Worm (Caenorhabditis elegans): ENCODE data around the gene ugt-44.

The ugt-44 gene

DNA sequence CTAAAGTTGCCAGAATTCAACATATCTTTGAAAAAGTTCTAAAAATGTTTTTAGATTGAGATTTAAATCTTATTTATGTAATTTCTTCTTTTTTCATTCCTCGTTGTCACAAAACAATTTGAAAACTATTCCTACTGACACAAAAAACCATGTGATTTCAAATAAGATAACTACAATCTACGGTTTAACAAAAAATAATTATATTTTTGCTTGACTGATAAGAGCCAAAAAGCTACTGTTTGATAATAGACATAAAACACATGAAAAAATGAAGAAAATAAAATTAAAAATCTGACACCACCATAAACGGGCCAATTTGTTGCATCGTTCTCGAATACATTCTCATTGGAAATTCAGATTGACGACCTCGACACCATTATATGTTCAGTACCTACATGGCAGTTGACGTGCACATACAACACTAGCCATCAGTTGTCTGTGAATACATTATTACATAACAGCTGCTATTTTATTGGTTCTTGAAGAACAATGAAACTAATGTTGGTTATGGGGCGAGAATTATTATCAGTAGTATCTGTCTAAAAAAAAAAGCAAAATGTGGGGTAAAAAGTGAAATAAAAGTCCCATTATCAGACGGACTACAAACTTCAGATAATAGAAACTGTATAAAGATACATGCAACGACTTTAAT lies 5.4 kb upstream of the ugt-44 start, which contains the start of gene ugt-43:
ugt-43 (plus strand) TSS at position 602 of the 652 bp plus-strand sequence.
- TF ChIP-seq unc-62 (GFP tag; optimal IDR thresholded peaks at IDR 0.05) (no peak), nhr-80 (tag; optimal IDR thresholded peaks at IDR 0.05) (peak; percentile 2)

DNA sequence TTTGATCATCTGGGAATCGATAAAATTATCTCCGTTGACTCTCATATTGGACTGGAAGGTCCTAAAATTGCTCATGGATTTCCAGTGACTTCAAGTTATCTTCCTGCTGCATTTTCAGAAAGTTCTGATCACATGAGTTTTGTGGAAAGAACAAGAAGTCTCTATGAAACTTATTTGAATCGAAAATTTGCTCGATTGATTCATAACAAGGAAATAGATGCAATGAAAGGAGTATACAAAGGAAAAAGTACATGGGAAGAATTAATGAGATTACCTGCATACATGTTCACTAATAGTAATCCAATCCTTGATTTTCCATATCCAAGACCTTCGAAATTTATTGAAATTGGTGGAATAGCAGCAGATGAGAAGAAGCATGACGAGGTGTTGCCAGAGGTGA lies 3.8 kb upstream of the ugt-44 start:
- no peak for TF ChIP-seq F57A8.1 (GFP tag; optimal IDR thresholded peaks at IDR 0.05)
- TF ChIP-seq madf-6 (GFP tag; IDR thresholded peaks at IDR 0.05): no peak
- no peak for TF ChIP-seq ceh-91 (GFP tag; IDR thresholded peaks at IDR 0.05)
- TF ChIP-seq die-1 (tag; optimal IDR thresholded peaks at IDR 0.05): no peak
- TF ChIP-seq C06A6.2 (GFP tag; conservative IDR thresholded peaks at IDR 0.05): no peak
- no peak for TF ChIP-seq him-1 (tag; optimal IDR thresholded peaks at IDR 0.05)

DNA sequence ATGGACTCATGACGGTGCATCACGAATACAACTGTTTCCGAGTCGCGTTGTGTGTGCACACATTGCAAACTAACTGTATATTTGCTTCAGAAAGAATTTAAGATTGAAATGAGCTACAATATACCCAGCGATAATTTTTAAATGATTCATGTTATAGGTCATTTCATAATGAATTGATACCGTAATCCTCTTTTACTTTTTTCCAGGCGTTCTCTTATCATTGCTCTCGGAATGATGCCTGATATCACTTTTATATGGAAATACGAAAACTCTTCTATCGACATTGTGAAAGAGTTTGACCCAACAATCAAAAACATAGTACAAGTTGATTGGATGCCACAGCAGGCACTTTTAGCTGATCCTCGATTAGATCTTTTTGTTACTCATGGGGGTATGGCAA lies 3.1 kb upstream of the ugt-44 start:
- TF ChIP-seq zfh-2 (GFP tag; conservative IDR thresholded peaks at IDR 0.05) (no peak), cebp-1 (GFP tag; IDR thresholded peaks at IDR 0.05) (peak; percentile 55; the same call in 1 of the 2 replicates), cebp-1 (tag; optimal IDR thresholded peaks at IDR 0.05) (peak; percentile 57), F39B2.1 (GFP tag; IDR thresholded peaks at IDR 0.05) (no peak), F49E8.2 (tag; optimal IDR thresholded peaks at IDR 0.05; ENCODE audit: insufficient read depth) (no peak), D2030.7 (GFP tag; IDR thresholded peaks at IDR 0.05) (no peak), nhr-80 (tag; optimal IDR thresholded peaks at IDR 0.05) (peak; percentile 73), hlh-12 (tag; optimal IDR thresholded peaks at IDR 0.05) (no peak), repo-1 (tag; optimal IDR thresholded peaks at IDR 0.05) (no peak)

DNA sequence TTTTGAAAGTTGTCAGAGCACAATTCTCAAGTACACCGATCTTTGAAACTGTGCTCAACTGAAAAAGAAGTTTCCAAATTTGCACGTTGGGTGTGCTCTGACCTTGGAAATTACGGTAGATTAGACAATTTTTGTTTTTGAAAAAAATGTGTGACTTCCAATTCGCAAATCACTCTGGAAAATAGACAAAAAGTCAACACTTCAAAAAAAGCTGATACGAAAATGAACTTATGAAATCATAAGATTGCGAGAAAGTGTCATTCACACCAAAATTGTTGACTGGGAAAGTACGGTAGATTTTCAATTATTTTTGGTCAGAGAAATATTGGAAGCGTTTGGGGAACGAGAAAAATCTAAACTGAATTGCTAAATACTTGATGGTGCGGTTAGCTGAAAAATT lies 2.2 kb upstream of the ugt-44 start:
- TF ChIP-seq rpc-1 (optimal IDR thresholded peaks at IDR 0.05) (no peak), rpc-1 (tag; optimal IDR thresholded peaks at IDR 0.05) (no peak), cebp-1 (GFP tag; IDR thresholded peaks at IDR 0.05) (0 out of 2 replicates have a peak, but pooled peaks have one; percentile 29), cebp-1 (tag; optimal IDR thresholded peaks at IDR 0.05) (peak; percentile 44), madf-3 (GFP tag; IDR thresholded peaks at IDR 0.05) (no peak), atf-7 (tag; optimal IDR thresholded peaks at IDR 0.05) (peak; percentile 5), nhr-80 (tag; optimal IDR thresholded peaks at IDR 0.05) (peak; percentile 89)

DNA sequence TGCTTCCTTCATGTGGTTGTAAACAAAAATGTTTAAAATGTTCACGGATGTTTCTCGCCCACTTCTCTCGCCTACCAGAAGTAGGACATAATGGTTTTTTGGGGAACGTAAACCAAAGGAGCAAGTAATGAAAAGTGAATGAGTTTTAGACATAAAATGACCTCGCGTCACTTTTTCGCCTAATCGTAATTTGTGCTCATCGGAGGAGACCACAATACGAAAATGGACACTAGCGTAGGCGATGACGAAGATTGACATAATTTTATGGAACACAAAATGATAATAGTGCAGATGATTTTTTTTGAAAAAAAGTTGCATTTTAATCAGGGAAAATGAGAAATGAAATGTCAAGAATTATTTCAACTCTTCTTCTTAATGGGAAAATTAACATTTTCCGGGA lies 879 bp upstream of the ugt-44 start:
- TF ChIP-seq B0261.1 (tag; optimal IDR thresholded peaks at IDR 0.05) (no peak), nhr-80 (tag; optimal IDR thresholded peaks at IDR 0.05) (peak; percentile 59)

DNA sequence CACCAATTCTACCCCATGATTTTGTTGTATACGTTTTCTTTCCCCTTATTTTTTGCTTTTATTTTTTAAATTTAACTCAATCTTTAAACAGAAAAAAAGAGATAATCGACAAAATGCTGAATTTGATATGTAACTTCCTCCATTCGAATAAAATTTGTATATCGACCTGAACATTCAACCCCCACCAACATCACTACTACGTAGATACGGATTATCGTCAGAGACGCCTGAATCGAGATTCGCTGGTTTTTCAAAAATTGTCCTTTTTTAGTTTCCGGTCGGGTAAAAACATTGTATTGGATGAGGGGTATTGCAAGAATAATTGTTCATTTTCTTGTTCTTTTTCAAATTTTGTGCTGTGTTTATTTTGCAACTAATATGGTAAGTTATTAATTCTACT lies 2.9 kb downstream of the ugt-44 start, which contains the start of gene bgnt-1.1:
bgnt-1.1 (plus strand) TSS at position 301 of the 400 bp plus-strand sequence.
- no peak for TF ChIP-seq F52B5.7 (tag; optimal IDR thresholded peaks at IDR 0.05)
- TF ChIP-seq mxl-1 (tag; optimal IDR thresholded peaks at IDR 0.05): no peak
- no peak for TF ChIP-seq ceh-58 (GFP tag; IDR thresholded peaks at IDR 0.05)
- TF ChIP-seq aptf-3 (GFP tag; IDR thresholded peaks at IDR 0.05): no peak
- no peak for TF ChIP-seq F23B12.7 (tag; optimal IDR thresholded peaks at IDR 0.05; ENCODE audit: insufficient read depth)
- TF ChIP-seq ztf-28 (GFP tag; IDR thresholded peaks at IDR 0.05): no peak
- TF ChIP-seq zfh-2 (GFP tag; conservative IDR thresholded peaks at IDR 0.05): no peak
- TF ChIP-seq D2030.7 (GFP tag; IDR thresholded peaks at IDR 0.05): no peak
- TF ChIP-seq nhr-179 (tag; optimal IDR thresholded peaks at IDR 0.05): no peak
- TF ChIP-seq ceh-100 (GFP tag; IDR thresholded peaks at IDR 0.05): no peak
- no peak for TF ChIP-seq mcd-1 (GFP tag; IDR thresholded peaks at IDR 0.05)
- no peak for TF ChIP-seq let-607 (tag; optimal IDR thresholded peaks at IDR 0.05)
- TF ChIP-seq rec-8 (tag; optimal IDR thresholded peaks at IDR 0.05): no peak
- no peak for TF ChIP-seq mes-4 (tag; optimal IDR thresholded peaks at IDR 0.05)
- TF ChIP-seq repo-1 (tag; optimal IDR thresholded peaks at IDR 0.05): no peak

Measured in whole organism, young adult.